Fruit fly (Drosophila melanogaster) whole organism, embryonic: Measurements from ENCODE around the gene spidey.
A peak's percentile ranks its signal among the peaks of the same experiment; 100 is the strongest.

ENCODE experiments used
- Asciz ChIP-seq: fragments of 200-800 bp; sonication (Bioruptor generic); optimal IDR thresholded peaks from 2 replicates; lab custom pipeline; 2017; ENCODE audit warnings: missing biosample characterization, mild to moderate bottlenecking, missing genetic modification characterization, missing genetic modification reagents
- Atf6 ChIP-seq: fragments of 200-800 bp; sonication (Bioruptor generic); IDR thresholded peaks from 2 replicates; pipeline ENCODE4 v1.3.6; 2022; ENCODE audit warnings: missing biosample characterization, missing genetic modification characterization
- C15 ChIP-seq: fragments of 200-800 bp; sonication (Bioruptor generic); IDR thresholded peaks from 3 replicates; pipeline ENCODE4 v1.3.6; 2022; ENCODE audit warnings: missing biosample characterization, missing genetic modification characterization
- CG10274 ChIP-seq: fragments of 200-800 bp; sonication (Bioruptor generic); optimal IDR thresholded peaks from 3 replicates; lab custom pipeline; 2017; ENCODE audit warnings: missing biosample characterization, mild to moderate bottlenecking, missing genetic modification characterization
- CG10462 ChIP-seq: fragments of 200-800 bp; sonication (Bioruptor generic); optimal IDR thresholded peaks from 2 replicates; lab custom pipeline; 2016; ENCODE audit warnings: missing biosample characterization, missing genetic modification characterization
- CG11504 ChIP-seq: fragments of 200-800 bp; sonication (Bioruptor generic); optimal IDR thresholded peaks from 3 replicates; lab custom pipeline; 2019; ENCODE audit warnings: missing biosample characterization, mild to moderate bottlenecking, missing genetic modification characterization, moderate library complexity
- CG11695 ChIP-seq: fragments of 200-800 bp; sonication (Bioruptor generic); IDR thresholded peaks from 3 replicates; pipeline ENCODE4 v1.3.6; 2022; ENCODE audit warnings: missing biosample characterization, missing genetic modification characterization
- CG14710 ChIP-seq: fragments of 200-800 bp; sonication (Bioruptor generic); optimal IDR thresholded peaks from 3 replicates; lab custom pipeline; 2019; ENCODE audit warnings: missing biosample characterization, mild to moderate bottlenecking, missing genetic modification characterization, moderate library complexity
- CG1603 ChIP-seq: fragments of 200-800 bp; sonication (Bioruptor generic); optimal IDR thresholded peaks from 2 replicates; lab custom pipeline; 2019; ENCODE audit warnings: missing biosample characterization, mild to moderate bottlenecking, missing genetic modification characterization, moderate library complexity
- CG18764 ChIP-seq: fragments of 200-800 bp; sonication (Bioruptor generic); optimal IDR thresholded peaks from 3 replicates; lab custom pipeline; 2016; ENCODE audit warnings: missing biosample characterization, missing genetic modification characterization
- CG2678 ChIP-seq: fragments of 200-800 bp; sonication (Bioruptor generic); optimal IDR thresholded peaks from 3 replicates; lab custom pipeline; 2019; ENCODE audit warnings: missing biosample characterization, mild to moderate bottlenecking, missing genetic modification characterization, moderate library complexity
- CG30431 ChIP-seq: fragments of 200-800 bp; sonication (Bioruptor generic); optimal IDR thresholded peaks from 2 replicates; lab custom pipeline; 2017; ENCODE audit warnings: missing biosample characterization, missing genetic modification characterization
- CG31441 ChIP-seq: fragments of 200-800 bp; sonication (Bioruptor generic); IDR thresholded peaks from 2 replicates; pipeline ENCODE4 v1.3.6; 2022; ENCODE audit warnings: missing biosample characterization, missing genetic modification characterization
- CG32532 ChIP-seq: fragments of 200-800 bp; sonication (Bioruptor generic); IDR thresholded peaks from 2 replicates; pipeline ENCODE4 v1.3.6; 2022; ENCODE audit warnings: missing biosample characterization, missing genetic modification characterization
- CG4282 ChIP-seq: fragments of 200-800 bp; sonication (Bioruptor generic); optimal IDR thresholded peaks from 2 replicates; lab custom pipeline; 2016; ENCODE audit warnings: missing biosample characterization, missing genetic modification characterization
- CG4820 ChIP-seq: fragments of 200-800 bp; sonication (Bioruptor generic); optimal IDR thresholded peaks from 3 replicates; lab custom pipeline; 2016; ENCODE audit warnings: missing biosample characterization, missing genetic modification characterization
- CG6175 ChIP-seq: fragments of 200-800 bp; sonication (Bioruptor generic); IDR thresholded peaks from 3 replicates; pipeline ENCODE4 v1.3.6; 2022; ENCODE audit warnings: missing biosample characterization, missing genetic modification characterization
- CG7357 ChIP-seq: fragments of 200-800 bp; sonication (Bioruptor generic); IDR thresholded peaks from 3 replicates; pipeline ENCODE4 v1.3.6; 2022; ENCODE audit warnings: missing biosample characterization, missing genetic modification characterization
- Camta ChIP-seq: fragments of 200-800 bp; sonication (Bioruptor generic); optimal IDR thresholded peaks from 2 replicates; lab custom pipeline; 2016; ENCODE audit warnings: missing biosample characterization, missing genetic modification characterization
- Chrac-16 ChIP-seq: fragments of 200-800 bp; sonication (Bioruptor generic); optimal IDR thresholded peaks from 3 replicates; lab custom pipeline; 2016; ENCODE audit warnings: missing biosample characterization, missing genetic modification characterization
- CkIIα-i1 ChIP-seq: fragments of 200-800 bp; sonication (Bioruptor generic); IDR thresholded peaks from 2 replicates; pipeline ENCODE4 v1.3.6; 2022; ENCODE audit warnings: missing biosample characterization, missing genetic modification characterization
- D ChIP-seq, 2 experiments: fragments of 200-800 bp in 1 of 2; fragments of >200 bp in 1 of 2; sonication (Bioruptor generic) in 1 of 2; optimal IDR thresholded peaks; 2 replicates in 1 of 2; 3 replicates in 1 of 2; lab custom pipeline; 2017; ENCODE audit warnings: mild to moderate bottlenecking in 1 of 2, missing biosample characterization in 1 of 2, missing genetic modification characterization in 1 of 2, missing genetic modification reagents in 1 of 2
- Drgx ChIP-seq: fragments of 200-800 bp; sonication (Bioruptor generic); IDR thresholded peaks from 2 replicates; pipeline ENCODE4 v1.3.6; 2022; ENCODE audit warnings: missing biosample characterization, missing genetic modification characterization
- GATAe ChIP-seq: fragments of 200-800 bp; sonication (Bioruptor generic); conservative IDR thresholded peaks from 2 replicates; pipeline ENCODE4 v1.3.6; 2022; ENCODE audit warnings: missing biosample characterization, missing genetic modification characterization
- HmgZ ChIP-seq: fragments of 200-800 bp; sonication (Bioruptor generic); optimal IDR thresholded peaks from 2 replicates; lab custom pipeline; 2018; ENCODE audit warnings: missing biosample characterization, mild to moderate bottlenecking, missing genetic modification characterization
- Hsf ChIP-seq: fragments of 200-800 bp; sonication (Bioruptor generic); optimal IDR thresholded peaks from 3 replicates; lab custom pipeline; 2016; ENCODE audit warnings: missing biosample characterization, missing genetic modification characterization
- NC2α ChIP-seq: fragments of 200-800 bp; sonication (Bioruptor generic); optimal IDR thresholded peaks from 2 replicates; lab custom pipeline; 2016; ENCODE audit warnings: missing biosample characterization, missing genetic modification characterization
- Neu2 ChIP-seq: fragments of 200-800 bp; sonication (Bioruptor generic); optimal IDR thresholded peaks from 3 replicates; lab custom pipeline; 2016; ENCODE audit warnings: missing biosample characterization, missing genetic modification characterization, borderline replicate concordance
- Pdp1 ChIP-seq, 2 experiments: fragments of 200-800 bp; sonication (Bioruptor generic); optimal IDR thresholded peaks; 3 replicates each; lab custom pipeline; 2016; ENCODE audit warnings: missing biosample characterization in 2 of 2, missing genetic modification characterization in 2 of 2, mild to moderate bottlenecking in 1 of 2, moderate library complexity in 1 of 2
- Sin3A ChIP-seq: fragments of >200 bp; optimal IDR thresholded peaks from 2 replicates; lab custom pipeline; 2018
- Spps ChIP-seq: fragments of 200-800 bp; sonication (Bioruptor generic); optimal IDR thresholded peaks from 2 replicates; lab custom pipeline; 2018; ENCODE audit warnings: missing biosample characterization, mild to moderate bottlenecking, missing genetic modification characterization
- Stat92E ChIP-seq, 3 experiments: fragments of >200 bp in 2 of 3; fragments of 200-800 bp in 1 of 3; sonication (Bioruptor generic) in 1 of 3; optimal IDR thresholded peaks; 2 replicates each; lab custom pipeline; 2017 to 2019; ENCODE audit warnings: missing biosample characterization in 3 of 3, missing genetic modification characterization in 3 of 3, mild to moderate bottlenecking in 1 of 3, moderate library complexity in 1 of 3
- aop ChIP-seq: fragments of 200-800 bp; sonication (Bioruptor generic); IDR thresholded peaks from 2 replicates; pipeline ENCODE4 v1.3.6; 2022; ENCODE audit warnings: missing biosample characterization, missing genetic modification characterization
- cg ChIP-seq: fragments of 200-800 bp; sonication (Bioruptor generic); optimal IDR thresholded peaks from 3 replicates; lab custom pipeline; 2019; ENCODE audit warnings: missing biosample characterization, mild to moderate bottlenecking, missing genetic modification characterization, moderate library complexity
- corto ChIP-seq: fragments of 200-800 bp; sonication (Bioruptor generic); optimal IDR thresholded peaks from 2 replicates; lab custom pipeline; 2016; ENCODE audit warnings: missing biosample characterization, mild to moderate bottlenecking, missing genetic modification characterization, moderate library complexity
- dmrt11E ChIP-seq: fragments of 200-800 bp; sonication (Bioruptor generic); optimal IDR thresholded peaks from 3 replicates; lab custom pipeline; 2018; ENCODE audit warnings: missing biosample characterization, mild to moderate bottlenecking, missing genetic modification characterization, moderate library complexity
- fd102C ChIP-seq: fragments of 200-800 bp; sonication (Bioruptor generic); optimal IDR thresholded peaks from 2 replicates; lab custom pipeline; 2018; ENCODE audit warnings: missing biosample characterization, mild to moderate bottlenecking, missing genetic modification characterization, moderate library complexity
- fd96Cb ChIP-seq: fragments of 200-800 bp; sonication (Bioruptor generic); optimal IDR thresholded peaks from 2 replicates; lab custom pipeline; 2018; ENCODE audit warnings: missing biosample characterization, mild to moderate bottlenecking, missing genetic modification characterization, moderate library complexity
- ftz-f1 ChIP-seq: fragments of 200-800 bp; sonication (Bioruptor generic); optimal IDR thresholded peaks from 2 replicates; lab custom pipeline; 2016; ENCODE audit warnings: missing biosample characterization, missing genetic modification characterization
- gsb ChIP-seq: fragments of 200-800 bp; sonication (Bioruptor generic); IDR thresholded peaks from 2 replicates; pipeline ENCODE4 v1.3.6; 2022; ENCODE audit warnings: missing biosample characterization, missing genetic modification characterization
- her ChIP-seq: fragments of 200-800 bp; sonication (Bioruptor generic); optimal IDR thresholded peaks from 2 replicates; lab custom pipeline; 2016; ENCODE audit warnings: missing biosample characterization, missing genetic modification characterization
- lab ChIP-seq: fragments of 200-800 bp; sonication (Bioruptor generic); optimal IDR thresholded peaks from 3 replicates; lab custom pipeline; 2017; ENCODE audit warnings: missing biosample characterization, missing genetic modification characterization, mild to moderate bottlenecking, moderate library complexity, missing genetic modification reagents
- maf-S ChIP-seq: fragments of 200-800 bp; sonication (Bioruptor generic); optimal IDR thresholded peaks from 2 replicates; lab custom pipeline; 2016; ENCODE audit warnings: missing biosample characterization, missing genetic modification characterization
- nerfin-1 ChIP-seq: fragments of 200-800 bp; sonication (Bioruptor generic); optimal IDR thresholded peaks from 3 replicates; lab custom pipeline; 2019; ENCODE audit warnings: missing biosample characterization, mild to moderate bottlenecking, missing genetic modification characterization, moderate library complexity
- pfk ChIP-seq: fragments of 200-800 bp; sonication (Bioruptor generic); optimal IDR thresholded peaks from 2 replicates; lab custom pipeline; 2018; ENCODE audit warnings: missing biosample characterization, mild to moderate bottlenecking, missing genetic modification characterization, moderate library complexity
- repo ChIP-seq: fragments of 200-800 bp; sonication (Bioruptor generic); optimal IDR thresholded peaks from 2 replicates; lab custom pipeline; 2016; ENCODE audit warnings: missing biosample characterization, missing genetic modification characterization
- shn ChIP-seq: fragments of 200-800 bp; sonication (Bioruptor generic); optimal IDR thresholded peaks from 3 replicates; lab custom pipeline; 2016; ENCODE audit warnings: missing biosample characterization, missing genetic modification characterization
- slou ChIP-seq: fragments of 200-800 bp; sonication (Bioruptor generic); optimal IDR thresholded peaks from 3 replicates; lab custom pipeline; 2016; ENCODE audit warnings: missing biosample characterization, missing genetic modification characterization
- tgo ChIP-seq: fragments of 200-800 bp; sonication (Bioruptor generic); IDR thresholded peaks from 3 replicates; pipeline ENCODE4 v1.3.6; 2022; ENCODE audit warnings: missing biosample characterization, missing genetic modification characterization

The spidey gene

DNA sequence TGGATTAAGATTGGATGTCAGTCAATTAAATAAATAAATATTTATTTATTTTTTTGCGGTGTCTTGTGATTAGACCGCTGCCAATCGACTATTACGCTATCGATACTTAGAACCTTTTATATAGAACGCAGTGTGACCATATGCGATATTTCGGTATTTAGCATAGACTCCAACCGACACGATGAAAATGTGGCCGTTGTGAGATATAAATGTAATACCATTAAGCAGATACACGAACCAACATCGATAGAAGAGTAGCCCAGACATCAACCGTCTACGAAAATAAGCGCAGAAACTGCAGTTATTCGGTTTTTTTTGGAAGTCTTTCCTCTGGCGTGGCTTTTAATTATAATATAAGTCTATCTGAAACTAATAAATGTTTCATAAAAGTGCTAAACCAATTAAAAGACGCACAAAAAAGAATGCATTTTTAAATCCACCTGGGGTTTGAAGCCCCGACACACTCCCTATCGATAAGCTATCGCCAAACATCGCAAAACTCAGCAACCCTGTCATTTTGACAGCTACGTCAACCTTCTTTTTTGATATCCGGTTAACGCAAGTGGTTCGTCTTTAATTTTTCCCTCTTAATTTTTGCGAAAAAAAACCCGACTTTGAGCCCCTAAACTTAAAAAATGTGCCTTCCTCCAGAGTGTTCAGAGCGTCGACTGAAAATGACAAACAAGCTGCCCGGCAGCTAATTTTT is 24.6 kb downstream of the spidey start, which contains the start of the genes Dhdds and RpS14a (continued):
- TF ChIP-seq CG7357 (GFP tag; lab: Robert Waterston, UW) (no peak), CG2678 (tag; lab: Kevin White, UChicago) (no peak), HmgZ (tag; lab: Kevin White, UChicago) (no peak), CG6175 (GFP tag; lab: Robert Waterston, UW) (no peak), Hsf (peak; percentile 54), repo (GFP tag; lab: Kevin White, UChicago) (no peak), gsb (no peak), dmrt11E (tag; lab: Kevin White, UChicago) (peak; percentile 54), fd102C (GFP tag; lab: Kevin White, UChicago) (no peak), CG11504 (tag; lab: Kevin White, UChicago) (no peak), aop (GFP tag; lab: Robert Waterston, UW) (no peak), CG32532 (GFP tag; lab: Robert Waterston, UW) (peak; percentile 60; the same call in 1 of the 2 replicates), Drgx (GFP tag; lab: Robert Waterston, UW) (no peak), Neu2 (GFP tag; lab: Kevin White, UChicago) (no peak), lab (peak; percentile 80), corto (GFP tag; lab: Kevin White, UChicago) (no peak), fd96Cb (tag; lab: Kevin White, UChicago) (no peak), CG30431 (peak; percentile 20), maf-S (peak; percentile 18), CG11695 (GFP tag; lab: Robert Waterston, UW) (0 out of 3 replicates have a peak, but pooled peaks have one; percentile 17), Spps (peak; percentile 25), CG4282 (GFP tag; lab: Kevin White, UChicago) (peak; percentile 5), nerfin-1 (tag; lab: Kevin White, UChicago) (peak; percentile 44), pfk (GFP tag; lab: Kevin White, UChicago) (peak; percentile 41), Camta (GFP tag; lab: Kevin White, UChicago) (peak; percentile 59), CG1603 (tag; lab: Kevin White, UChicago) (peak; percentile 40), CkIIα-i1 (GFP tag; lab: Robert Waterston, UW) (no peak), CG4820 (GFP tag; lab: Kevin White, UChicago) (peak; percentile 58), CG18764 (GFP tag; lab: Kevin White, UChicago) (peak; percentile 25), Asciz (GFP tag; lab: Kevin White, UChicago) (peak; percentile 43), shn (peak; percentile 4), CG10462 (GFP tag; lab: Kevin White, UChicago) (no peak), CG10274 (GFP tag; lab: Kevin White, UChicago) (peak; percentile 33), cg (GFP tag; lab: Kevin White, UChicago) (no peak), Sin3A (lab: Kevin White, UChicago) (peak; percentile 100), tgo (GFP tag; lab: Robert Waterston, UW) (no peak), Atf6 (no peak), slou (GFP tag; lab: Kevin White, UChicago) (peak; percentile 51), C15 (no peak), Stat92E (GFP tag; optimal IDR thresholded peaks at IDR 0.05; lab: Kevin White, UChicago) (peak in 1 of 3 experiments; percentile 44), Pdp1 (GFP tag; optimal IDR thresholded peaks at IDR 0.05; lab: Kevin White, UChicago) (peak; percentile 28 to 48), Chrac-16 (peak; percentile 10), NC2α (GFP tag; lab: Kevin White, UChicago) (peak; percentile 32), CG14710 (tag; lab: Kevin White, UChicago) (peak; percentile 90), her (GFP tag; lab: Kevin White, UChicago) (peak; percentile 12), GATAe (GFP tag; lab: Robert Waterston, UW) (no peak), CG31441 (GFP tag; lab: Robert Waterston, UW) (peak; percentile 69; the same call in 1 of the 2 replicates), ftz-f1 (GFP tag; lab: Kevin White, UChicago) (no peak), D (optimal IDR thresholded peaks at IDR 0.05; lab: Kevin White, UChicago) (no peak), D (GFP tag; optimal IDR thresholded peaks at IDR 0.05; lab: Kevin White, UChicago) (peak; percentile 62)
